Fruit fly (Drosophila melanogaster): ENCODE data around the gene ais.

The ais gene

DNA sequence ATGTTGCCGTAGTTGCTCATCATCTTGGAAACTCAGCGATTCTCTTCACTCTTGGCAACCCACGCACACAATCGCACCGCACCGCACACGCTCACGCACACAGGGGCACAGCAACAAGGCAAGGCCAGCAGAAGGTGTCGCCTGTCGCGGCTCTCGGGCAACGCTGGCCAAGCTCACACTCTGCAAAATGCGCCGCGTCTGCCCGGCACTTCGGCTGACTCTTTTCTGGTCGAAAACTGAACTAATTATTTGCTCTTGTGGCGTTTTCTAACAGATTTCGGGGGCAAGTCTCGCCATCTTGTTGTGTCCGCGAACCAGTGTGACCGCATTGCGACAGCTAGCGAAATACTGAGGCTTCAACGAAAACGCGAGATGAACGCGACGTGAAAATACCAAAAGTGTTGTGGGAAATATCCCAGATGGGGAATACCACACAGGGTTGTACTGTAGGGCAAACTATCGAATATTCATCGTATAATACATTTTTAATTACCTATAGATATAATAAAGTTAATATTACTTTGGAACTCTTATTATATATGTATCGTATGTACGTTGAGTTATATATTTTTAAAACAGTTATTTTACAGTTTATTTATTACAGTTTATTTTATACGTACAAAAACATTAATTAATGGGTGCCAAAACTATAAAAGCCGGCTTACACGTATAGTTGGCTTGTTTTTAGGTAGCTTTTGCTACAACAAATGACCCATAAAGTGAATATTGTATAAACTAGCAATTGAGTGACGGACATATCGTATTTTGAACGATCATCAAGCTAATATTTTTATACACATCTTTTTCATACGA, 41.9 kb upstream of the ais start, which contains the start of the genes MED19 and CG7430 (continued):
- TF ChIP-seq Chrac-16 (GFP tag; optimal IDR thresholded peaks at IDR 0.05) (no peak), CG3726 (GFP tag; IDR thresholded peaks at IDR 0.05) (no peak), Med (GFP tag) (peak; percentile 84), CG6765 (GFP tag; optimal IDR thresholded peaks at IDR 0.05) (no peak), Vsx1 (GFP tag; optimal IDR thresholded peaks at IDR 0.05) (no peak), her (GFP tag; optimal IDR thresholded peaks at IDR 0.05) (peak; percentile 46), fu2 (GFP tag; optimal IDR thresholded peaks at IDR 0.05) (no peak), hbn (GFP tag; IDR thresholded peaks at IDR 0.05; ENCODE audit: partially characterized antibody) (peak; percentile 59), en (GFP tag; optimal IDR thresholded peaks at IDR 0.05) (no peak), D19A (tag; optimal IDR thresholded peaks at IDR 0.05) (no peak), Doc2 (GFP tag; IDR thresholded peaks at IDR 0.05) (no peak), CG10366 (GFP tag; IDR thresholded peaks at IDR 0.05) (no peak), dmrt99B (tag; optimal IDR thresholded peaks at IDR 0.05) (no peak), unpg (GFP tag; optimal IDR thresholded peaks at IDR 0.05) (peak; percentile 35), row (GFP tag; IDR thresholded peaks at IDR 0.05) (peak; percentile 72), ssp (GFP tag; IDR thresholded peaks at IDR 0.05) (no peak), CG11247 (GFP tag; IDR thresholded peaks at IDR 0.05) (no peak), Nf-YC (tag; optimal IDR thresholded peaks at IDR 0.05) (peak; percentile 2), CG34422 (GFP tag; IDR thresholded peaks at IDR 0.05) (peak; percentile 60; the same call in 1 of the 3 replicates), CG12104 (GFP tag; optimal IDR thresholded peaks at IDR 0.05) (peak; percentile 10), CG17385 (GFP tag; optimal IDR thresholded peaks at IDR 0.05) (no peak), dysf (GFP tag; IDR thresholded peaks at IDR 0.05) (no peak), Aef1 (GFP tag; IDR thresholded peaks at IDR 0.05) (no peak), CG10209 (GFP tag; optimal IDR thresholded peaks at IDR 0.05) (no peak), sim (GFP tag; IDR thresholded peaks at IDR 0.05) (no peak), tap (tag; optimal IDR thresholded peaks at IDR 0.05) (no peak), tin (GFP tag; optimal IDR thresholded peaks at IDR 0.05) (no peak), jumu (GFP tag; optimal IDR thresholded peaks at IDR 0.05) (no peak), CG13424 (tag; optimal IDR thresholded peaks at IDR 0.05) (no peak), MESR4 (GFP tag; optimal IDR thresholded peaks at IDR 0.05) (peak; percentile 100), prd (optimal IDR thresholded peaks at IDR 0.05) (no peak), prd (GFP tag; IDR thresholded peaks at IDR 0.05) (no peak), lab (GFP tag; optimal IDR thresholded peaks at IDR 0.05) (no peak), Dad (GFP tag; optimal IDR thresholded peaks at IDR 0.05) (peak; percentile 2), CG34376 (GFP tag; optimal IDR thresholded peaks at IDR 0.05) (peak; percentile 50), nerfin-1 (tag; optimal IDR thresholded peaks at IDR 0.05) (peak; percentile 32), Xrp1 (GFP tag; IDR thresholded peaks at IDR 0.05) (no peak), Opbp (GFP tag; IDR thresholded peaks at IDR 0.05; ENCODE audit: partially characterized antibody) (peak; percentile 60; the same call in 2 of the 3 replicates), CG14667 (GFP tag; IDR thresholded peaks at IDR 0.05) (no peak), repo (GFP tag; optimal IDR thresholded peaks at IDR 0.05) (peak; percentile 28), HHEX (GFP tag; optimal IDR thresholded peaks at IDR 0.05) (peak; percentile 2), CG1602 (GFP tag; optimal IDR thresholded peaks at IDR 0.05) (no peak), zfh2 (GFP tag; optimal IDR thresholded peaks at IDR 0.05) (no peak), wdn (GFP tag; IDR thresholded peaks at IDR 0.05) (no peak), grn (GFP tag; optimal IDR thresholded peaks at IDR 0.05) (no peak), Hsf (GFP tag; optimal IDR thresholded peaks at IDR 0.05) (no peak), jing (GFP tag; optimal IDR thresholded peaks at IDR 0.05) (no peak), ranshi (GFP tag; IDR thresholded peaks at IDR 0.05) (no peak), H15 (GFP tag; IDR thresholded peaks at IDR 0.05) (no peak), fd96Cb (tag; optimal IDR thresholded peaks at IDR 0.05) (no peak), vnd (GFP tag; IDR thresholded peaks at IDR 0.05; ENCODE audit: partially characterized antibody) (no peak)

All from whole organism, embryonic.